Worm (Caenorhabditis elegans) whole organism, midembryonic: Measurements from ENCODE around the gene nono-1.

Experiments used
- T22C8.4 ChIP-seq: fragments of 200-800 bp; sonication (Bioruptor generic); IDR thresholded peaks from 2 replicates; pipeline ENCODE4 v1.3.6; 2022; ENCODE audit warnings: missing genetic modification characterization, missing compliant biosample characterization
- cog-1 ChIP-seq: sonication (generic microtip); optimal IDR thresholded peaks from 2 replicates; lab custom pipeline; 2016; ENCODE audit warnings: missing genetic modification characterization, missing compliant biosample characterization
- flt-1 ChIP-seq: fragments of 200-800 bp; sonication (Bioruptor generic); IDR thresholded peaks from 2 replicates; pipeline ENCODE4 v1.3.6; 2022; ENCODE audit warnings: missing genetic modification characterization, missing compliant biosample characterization
- klf-2 ChIP-seq: fragments of 200-800 bp; sonication (Bioruptor generic); conservative IDR thresholded peaks from 2 replicates; pipeline ENCODE4 v1.3.6; 2022; ENCODE audit warnings: missing genetic modification reagents, missing genetic modification characterization, missing compliant biosample characterization
- med-1 ChIP-seq: sonication (generic microtip); optimal IDR thresholded peaks from 2 replicates; lab custom pipeline; 2017; ENCODE audit warnings: missing genetic modification characterization, mild to moderate bottlenecking, missing compliant biosample characterization, antibody characterized with exemption, missing genetic modification reagents; ENCODE audit not compliant: insufficient read depth
- ref-1 ChIP-seq: fragments of 200-800 bp; sonication (Bioruptor generic); conservative IDR thresholded peaks from 2 replicates; pipeline ENCODE4 v1.3.6; 2022; ENCODE audit warnings: missing genetic modification reagents, missing genetic modification characterization, missing compliant biosample characterization
- tab-1 ChIP-seq: fragments of 200-800 bp; sonication (Bioruptor generic); IDR thresholded peaks from 2 replicates; pipeline ENCODE4 v1.3.6; 2022; ENCODE audit warnings: missing genetic modification characterization, missing compliant biosample characterization
- ztf-23 ChIP-seq: fragments of 200-800 bp; sonication (Bioruptor generic); IDR thresholded peaks from 2 replicates; pipeline ENCODE4 v1.3.6; 2022; ENCODE audit warnings: missing genetic modification reagents, missing genetic modification characterization, missing compliant biosample characterization
- ztf-29 ChIP-seq: fragments of 200-800 bp; sonication (Bioruptor generic); IDR thresholded peaks from 2 replicates; pipeline ENCODE4 v1.3.6; 2022; ENCODE audit warnings: missing genetic modification reagents, missing genetic modification characterization, missing compliant biosample characterization

The nono-1 gene

DNA sequence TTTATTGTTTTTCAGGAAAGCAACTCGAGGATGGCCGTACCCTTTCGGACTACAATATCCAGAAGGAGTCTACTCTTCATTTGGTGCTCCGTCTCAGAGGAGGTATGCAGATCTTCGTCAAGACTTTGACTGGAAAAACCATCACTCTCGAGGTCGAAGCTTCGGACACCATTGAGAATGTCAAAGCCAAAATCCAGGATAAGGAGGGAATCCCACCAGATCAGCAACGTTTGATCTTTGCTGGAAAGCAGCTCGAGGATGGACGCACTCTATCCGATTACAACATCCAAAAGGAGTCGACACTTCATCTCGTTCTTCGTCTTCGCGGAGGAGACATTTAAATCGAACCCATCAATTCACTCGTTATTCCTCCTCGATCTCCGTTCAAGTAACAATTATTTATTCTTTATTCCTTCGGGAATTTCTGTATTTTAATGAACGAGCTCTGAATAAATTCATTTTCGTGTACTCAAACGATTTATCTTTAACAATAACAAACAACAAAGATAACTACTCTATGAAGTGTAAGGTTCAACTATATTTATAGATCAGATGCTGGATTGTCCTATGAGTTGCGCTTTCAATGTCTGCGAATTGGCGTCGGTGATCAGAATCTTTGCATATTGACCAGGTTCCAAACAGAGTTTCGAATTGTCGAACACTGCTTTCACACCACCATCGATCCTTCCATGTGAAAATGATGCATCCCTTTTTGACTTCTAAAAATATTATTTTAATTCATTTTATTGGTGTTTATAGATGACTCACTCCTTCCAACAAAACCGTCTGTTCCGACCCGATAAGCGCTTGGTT is 14.5 kb downstream of the nono-1 start:
- TF ChIP-seq tab-1 (0 out of 2 replicates have a peak, but pooled peaks have one; percentile 20), T22C8.4 (GFP tag; lab: Robert Waterston, UW) (0 out of 2 replicates have a peak, but pooled peaks have one; percentile 7), klf-2 (GFP tag; lab: Robert Waterston, UW) (no peak), ztf-23 (GFP tag; lab: Robert Waterston, UW) (no peak)

DNA sequence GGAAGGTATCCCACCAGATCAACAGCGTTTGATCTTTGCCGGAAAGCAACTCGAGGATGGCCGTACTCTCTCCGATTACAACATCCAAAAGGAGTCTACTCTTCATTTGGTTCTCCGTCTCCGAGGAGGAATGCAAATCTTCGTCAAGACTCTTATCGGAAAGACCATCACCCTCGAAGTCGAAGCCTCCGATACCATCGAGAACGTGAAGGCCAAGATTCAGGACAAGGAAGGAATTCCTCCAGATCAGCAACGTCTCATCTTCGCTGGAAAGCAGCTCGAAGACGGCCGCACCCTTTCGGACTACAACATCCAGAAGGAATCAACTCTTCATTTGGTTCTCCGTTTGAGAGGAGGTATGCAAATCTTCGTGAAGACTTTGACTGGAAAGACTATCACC is 15.9 kb downstream of the nono-1 start:
- TF ChIP-seq ref-1 (GFP tag; lab: Robert Waterston, UW) = no peak

DNA sequence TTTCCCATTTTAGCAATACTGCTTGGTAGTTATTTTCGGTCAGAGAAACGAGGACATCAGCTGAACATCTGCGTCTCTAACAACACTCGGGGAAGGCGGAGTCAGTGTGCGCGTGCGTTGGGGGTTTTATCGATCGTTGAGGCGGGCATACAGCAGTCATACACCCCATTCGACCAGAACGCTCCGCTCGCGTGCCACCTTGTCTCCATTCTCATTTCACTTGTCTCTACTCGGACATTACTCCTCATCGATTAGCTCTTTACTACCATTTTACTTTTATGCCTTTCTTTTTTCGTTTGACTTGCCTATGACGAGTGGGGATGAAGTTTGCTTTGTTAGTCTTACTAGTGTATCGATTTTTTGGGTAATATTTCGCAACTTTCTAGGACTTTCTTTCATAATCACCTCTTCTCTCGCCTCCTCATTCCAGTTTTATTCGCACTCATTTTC is 17.5 kb downstream of the nono-1 start:
- no peak for TF ChIP-seq klf-2 (GFP tag; lab: Robert Waterston, UW)
- no peak for TF ChIP-seq med-1 (GFP tag; lab: Kevin White, UChicago)
- TF ChIP-seq ref-1 (GFP tag; lab: Robert Waterston, UW) = no peak
- TF ChIP-seq flt-1 (GFP tag; lab: Robert Waterston, UW) = peak; percentile 68; the same call in 1 of the 2 replicates
- TF ChIP-seq T22C8.4 (GFP tag; lab: Robert Waterston, UW) = peak; percentile 92
- TF ChIP-seq ztf-23 (GFP tag; lab: Robert Waterston, UW) = 0 out of 2 replicates have a peak, but pooled peaks have one; percentile 19
- TF ChIP-seq cog-1 = no peak
- TF ChIP-seq tab-1 = no peak
- no peak for TF ChIP-seq ztf-29 (GFP tag; lab: Robert Waterston, UW)

DNA sequence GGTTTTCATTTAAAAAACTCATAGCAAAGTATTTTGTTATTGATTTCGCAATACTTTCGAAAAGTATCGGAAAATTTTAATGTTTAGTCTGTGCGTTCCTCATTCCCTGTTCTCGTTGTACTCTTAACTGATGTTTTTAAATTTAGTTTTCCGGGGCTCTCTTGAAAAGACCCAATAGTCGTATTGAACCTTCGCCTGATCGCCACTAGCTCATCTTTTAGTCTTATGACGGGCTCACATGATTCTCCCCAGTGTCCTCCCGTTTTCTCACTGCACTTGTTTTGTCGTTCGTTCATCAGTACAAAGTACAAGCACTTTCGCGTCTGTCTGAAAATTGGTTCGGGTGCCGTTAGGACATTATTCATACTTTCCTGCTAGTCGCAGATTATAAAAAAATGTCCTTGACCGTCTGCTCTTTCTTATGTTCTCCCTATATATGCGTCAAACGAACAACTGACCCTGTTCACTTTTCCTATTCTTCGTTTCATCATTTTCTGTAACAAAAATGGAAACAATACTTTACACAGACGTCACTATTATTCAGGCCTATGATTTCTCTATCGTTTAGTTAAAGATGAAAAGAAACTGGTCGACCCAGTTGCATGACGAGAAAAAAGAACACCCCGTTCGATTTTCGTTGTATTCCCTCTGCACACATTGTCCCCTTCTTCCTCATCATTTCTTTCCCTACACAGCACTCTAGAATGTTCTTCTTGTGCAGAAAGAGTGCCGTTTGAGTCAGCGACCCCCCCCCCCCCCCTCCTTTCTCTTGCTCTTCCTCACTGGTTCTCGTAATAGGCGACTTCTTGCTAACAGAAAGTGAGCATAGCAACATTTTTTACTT is 18.4 kb downstream of the nono-1 start, which contains the start of gene ubq-1:
TSS of gene ubq-1 (plus strand) at position 802 of the 844 bp plus-strand sequence.
- TF ChIP-seq cog-1 (no peak), ztf-23 (GFP tag; lab: Robert Waterston, UW) (no peak), flt-1 (GFP tag; lab: Robert Waterston, UW) (peak; percentile 43; the same call in 1 of the 2 replicates), tab-1 (0 out of 2 replicates have a peak, but pooled peaks have one; percentile 61), ztf-29 (GFP tag; lab: Robert Waterston, UW) (no peak; the same call in 1 of the 2 replicates), med-1 (GFP tag; lab: Kevin White, UChicago) (no peak)

DNA sequence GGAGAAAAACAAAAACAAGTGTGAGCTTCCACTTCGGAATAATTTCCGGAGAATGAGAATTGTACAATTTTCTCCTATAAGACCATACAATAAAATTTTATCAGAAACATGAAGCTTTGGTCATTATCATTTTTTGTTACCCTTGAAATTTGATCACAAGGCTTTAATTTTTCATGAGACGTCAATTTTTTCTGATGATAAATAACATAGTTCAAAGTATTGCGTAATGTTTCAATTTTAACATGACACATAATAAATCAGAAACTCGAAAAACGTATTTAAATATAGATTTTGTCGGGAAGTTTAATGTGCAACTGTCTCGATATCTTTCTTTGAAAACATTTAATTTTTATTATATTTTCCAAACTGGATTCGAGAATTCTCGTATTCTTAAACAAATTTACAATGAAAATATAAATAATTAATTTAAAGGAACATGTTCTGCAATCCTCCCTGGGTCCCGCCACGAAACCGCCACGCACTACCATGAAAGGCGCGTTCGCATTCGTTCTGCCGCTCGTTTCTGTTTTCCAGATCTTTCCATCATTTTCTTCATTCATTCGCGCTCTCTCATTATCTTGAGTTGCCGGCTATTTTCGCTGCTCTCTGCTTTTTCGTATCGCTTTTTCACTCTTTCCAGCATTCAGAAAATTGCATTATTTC is 19.1 kb downstream of the nono-1 start:
- TF ChIP-seq ztf-29 (GFP tag; lab: Robert Waterston, UW) (no peak), tab-1 (no peak), ztf-23 (GFP tag; lab: Robert Waterston, UW) (no peak), ref-1 (GFP tag; lab: Robert Waterston, UW) (no peak), T22C8.4 (GFP tag; lab: Robert Waterston, UW) (no peak), cog-1 (no peak), flt-1 (GFP tag; lab: Robert Waterston, UW) (no peak), med-1 (GFP tag; lab: Kevin White, UChicago) (no peak), klf-2 (GFP tag; lab: Robert Waterston, UW) (no peak)

DNA sequence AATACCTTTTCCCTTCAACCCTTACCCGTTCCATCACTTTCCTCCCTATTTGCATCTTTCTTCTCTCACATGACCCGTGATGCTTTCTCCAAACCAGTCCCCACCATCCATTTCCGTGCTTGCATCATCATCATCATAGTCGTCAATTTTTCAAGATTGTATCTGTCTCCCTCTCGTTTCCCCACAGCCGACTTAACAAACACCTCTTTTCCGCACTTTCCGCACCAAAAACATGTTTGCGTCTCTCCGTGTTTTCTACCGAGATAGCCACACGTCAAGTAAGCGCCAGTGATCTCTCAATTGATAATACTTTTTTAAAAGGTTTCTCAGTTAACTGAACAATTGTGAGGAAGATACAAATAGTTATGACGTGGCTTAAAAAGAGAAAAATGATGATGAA is 20.0 kb downstream of the nono-1 start:
- TF ChIP-seq med-1 (GFP tag; lab: Kevin White, UChicago) = no peak
- TF ChIP-seq ztf-23 (GFP tag; lab: Robert Waterston, UW) = peak; percentile 11; the same call in 1 of the 2 replicates
- TF ChIP-seq tab-1 = no peak

DNA sequence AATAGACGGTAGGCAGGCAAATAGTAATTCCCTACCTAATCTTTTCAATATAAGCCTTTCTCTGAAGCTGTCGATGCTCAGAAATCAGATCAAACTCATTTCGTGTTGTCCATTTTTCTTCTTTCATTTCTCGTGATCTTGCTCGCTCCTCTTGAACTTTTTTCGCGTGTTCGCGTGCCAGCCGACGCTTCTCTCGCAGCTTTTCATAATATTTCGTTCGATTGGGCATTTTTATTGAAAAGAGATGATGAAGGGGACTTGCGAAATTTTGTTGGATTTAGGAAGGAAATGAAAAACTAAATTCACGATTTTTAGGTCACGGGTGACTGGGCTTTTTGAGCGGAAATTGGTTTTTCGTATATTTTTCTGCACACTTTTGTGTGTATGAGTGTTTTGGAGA is 21.1 kb downstream of the nono-1 start, which contains the start of gene EGAP1.1:
TSS of gene EGAP1.1 (minus strand) at position 229 of the 400 bp plus-strand sequence.
- TF ChIP-seq T22C8.4 (GFP tag; lab: Robert Waterston, UW) (no peak), ztf-29 (GFP tag; lab: Robert Waterston, UW) (no peak), cog-1 (no peak), med-1 (GFP tag; lab: Kevin White, UChicago) (no peak), klf-2 (GFP tag; lab: Robert Waterston, UW) (no peak), flt-1 (GFP tag; lab: Robert Waterston, UW) (no peak), ref-1 (GFP tag; lab: Robert Waterston, UW) (no peak), tab-1 (no peak), ztf-23 (GFP tag; lab: Robert Waterston, UW) (no peak)

DNA sequence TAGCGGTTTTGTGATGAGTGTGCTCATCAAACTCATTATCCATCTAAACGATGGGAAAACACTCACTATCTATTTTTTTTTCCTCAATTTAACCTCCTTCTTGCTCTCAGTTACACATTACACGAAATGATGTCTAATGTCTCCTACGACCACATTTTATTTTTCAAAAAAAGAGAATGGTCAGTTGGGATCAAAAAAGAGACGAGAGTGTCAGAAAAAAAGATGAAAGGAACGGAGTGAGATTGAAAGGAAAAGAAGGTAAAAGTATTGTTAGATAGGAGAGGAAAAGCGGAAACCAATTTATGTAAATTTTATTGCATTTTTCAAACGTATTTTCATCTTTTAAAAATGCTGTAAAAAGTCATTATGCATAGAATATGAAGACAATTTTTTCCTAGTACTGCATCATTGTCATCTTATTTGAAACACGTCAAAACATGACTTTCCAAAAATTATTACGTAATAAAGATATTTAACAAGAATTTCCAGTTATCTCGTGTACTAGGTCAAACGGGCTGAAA is 23.8 kb downstream of the nono-1 start:
- TF ChIP-seq cog-1 = no peak
- TF ChIP-seq ztf-29 (GFP tag; lab: Robert Waterston, UW) = no peak
- no peak for TF ChIP-seq ref-1 (GFP tag; lab: Robert Waterston, UW)

DNA sequence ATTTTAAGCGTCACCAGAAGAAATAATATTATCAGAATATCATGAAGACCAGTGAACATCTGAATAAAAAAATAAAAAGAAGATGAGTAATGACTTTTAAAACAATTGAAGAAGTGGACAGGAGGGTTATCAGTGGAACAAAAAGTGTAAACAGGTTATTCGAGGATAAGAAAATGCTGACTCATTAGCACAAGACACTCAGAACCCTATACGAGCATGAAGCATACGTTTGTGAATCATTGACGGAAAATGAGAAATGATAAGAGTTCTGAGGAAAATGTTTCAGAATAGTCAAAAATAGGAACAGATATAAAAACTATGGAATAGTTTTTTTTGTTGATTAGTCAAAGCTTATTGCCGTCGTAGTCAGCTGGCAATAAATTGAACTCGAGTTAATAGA is 25.2 kb downstream of the nono-1 start, which contains the start of gene zmp-1:
TSS of gene zmp-1 (minus strand) at position 101 of the 400 bp plus-strand sequence.
- no peak for TF ChIP-seq flt-1 (GFP tag; lab: Robert Waterston, UW)
- no peak for TF ChIP-seq tab-1
- no peak for TF ChIP-seq ref-1 (GFP tag; lab: Robert Waterston, UW)
- TF ChIP-seq ztf-29 (GFP tag; lab: Robert Waterston, UW) = no peak
